Fruit fly (Drosophila melanogaster): ENCODE results near the gene CG7632.
A peak's percentile ranks its signal among the peaks of the same experiment; 100 is the strongest.

The CG7632 gene

dm6 chr3L:21317416-21318259, 13.1 kb downstream of the CG7632 start, which contains the start of gene Pc (continued):
- TF ChIP-seq CG17361 (GFP tag; IDR thresholded peaks at IDR 0.05) = peak; percentile 36; the same call in 1 of the 3 replicates
- TF ChIP-seq CG18599 (GFP tag; optimal IDR thresholded peaks at IDR 0.05) = no peak
- TF ChIP-seq Dip2 (GFP tag; IDR thresholded peaks at IDR 0.05) = no peak
- TF ChIP-seq D (optimal IDR thresholded peaks at IDR 0.05) = peak; percentile 43
- TF ChIP-seq D (GFP tag; optimal IDR thresholded peaks at IDR 0.05) = no peak
- TF ChIP-seq Trl (optimal IDR thresholded peaks at IDR 0.05) = no peak
- TF ChIP-seq Trl (GFP tag; optimal IDR thresholded peaks at IDR 0.05) = peak; percentile 13
- TF ChIP-seq zfh2 (GFP tag; optimal IDR thresholded peaks at IDR 0.05) = peak; percentile 0
- TF ChIP-seq sob (GFP tag; IDR thresholded peaks at IDR 0.05) = peak; percentile 48; the same call in 1 of the 2 replicates
- no peak for TF ChIP-seq Atf-2 (GFP tag; optimal IDR thresholded peaks at IDR 0.05)
- peak; percentile 46 for TF ChIP-seq CG9932 (GFP tag; IDR thresholded peaks at IDR 0.05)
- peak; percentile 83 for TF ChIP-seq inv (GFP tag; IDR thresholded peaks at IDR 0.05; ENCODE audit: partially characterized antibody)
- peak; percentile 56 for TF ChIP-seq CG11504 (tag; optimal IDR thresholded peaks at IDR 0.05)
- TF ChIP-seq CG3847 (GFP tag; IDR thresholded peaks at IDR 0.05) = peak; percentile 69
- peak; percentile 47 for TF ChIP-seq phol (tag; optimal IDR thresholded peaks at IDR 0.05)
- TF ChIP-seq emc (GFP tag; optimal IDR thresholded peaks at IDR 0.05) = no peak
- peak; percentile 22 for TF ChIP-seq B-H2 (GFP tag; optimal IDR thresholded peaks at IDR 0.05)
- TF ChIP-seq dpn (GFP tag; optimal IDR thresholded peaks at IDR 0.05) = peak; percentile 11 to 16
- peak; percentile 10 for TF ChIP-seq Xbp1 (GFP tag; optimal IDR thresholded peaks at IDR 0.05)
- peak; percentile 90 for TF ChIP-seq CG2116 (GFP tag; optimal IDR thresholded peaks at IDR 0.05)
- peak; percentile 18 for TF ChIP-seq CG8924 (tag; optimal IDR thresholded peaks at IDR 0.05)
- TF ChIP-seq CG33213 (GFP tag; optimal IDR thresholded peaks at IDR 0.05) = peak; percentile 78
- TF ChIP-seq CG15479 (GFP tag; optimal IDR thresholded peaks at IDR 0.05) = peak; percentile 24
- no peak for TF ChIP-seq HLH54F (GFP tag; optimal IDR thresholded peaks at IDR 0.05)
- TF ChIP-seq zen2 (GFP tag; IDR thresholded peaks at IDR 0.05; ENCODE audit: partially characterized antibody) = peak; percentile 56; the same call in 2 of the 3 replicates
- TF ChIP-seq jumu (GFP tag; optimal IDR thresholded peaks at IDR 0.05) = no peak
- no peak for TF ChIP-seq dmrt99B (tag; optimal IDR thresholded peaks at IDR 0.05)
- peak; percentile 83 for TF ChIP-seq HmgD (GFP tag; optimal IDR thresholded peaks at IDR 0.05)
- TF ChIP-seq CG10267 (tag; optimal IDR thresholded peaks at IDR 0.05) = peak; percentile 61
- no peak for TF ChIP-seq nerfin-1 (tag; optimal IDR thresholded peaks at IDR 0.05)
- peak; percentile 86 for TF ChIP-seq gfzf (GFP tag; optimal IDR thresholded peaks at IDR 0.05)
- no peak for TF ChIP-seq Antp (GFP tag; optimal IDR thresholded peaks at IDR 0.05)
- peak; percentile 79 for TF ChIP-seq CG34224 (GFP tag; IDR thresholded peaks at IDR 0.05; ENCODE audit: partially characterized antibody)
- TF ChIP-seq ci (GFP tag; IDR thresholded peaks at IDR 0.05) = peak; percentile 59; the same call in 2 of the 3 replicates
- peak; percentile 67 for TF ChIP-seq nmo (GFP tag; optimal IDR thresholded peaks at IDR 0.05)
- peak; percentile 67; the same call in 2 of the 3 replicates for TF ChIP-seq CG14860 (GFP tag; IDR thresholded peaks at IDR 0.05; ENCODE audit: partially characterized antibody)
- peak; percentile 39 for TF ChIP-seq pho (GFP tag; optimal IDR thresholded peaks at IDR 0.05)
- no peak for TF ChIP-seq lov (optimal IDR thresholded peaks at IDR 0.05)
- no peak for TF ChIP-seq lov (GFP tag; IDR thresholded peaks at IDR 0.05)
- TF ChIP-seq CG2889 (GFP tag; IDR thresholded peaks at IDR 0.05) = no peak
- TF ChIP-seq pita (GFP tag; optimal IDR thresholded peaks at IDR 0.05) = peak; percentile 87
- TF ChIP-seq gsb-n (tag; optimal IDR thresholded peaks at IDR 0.05) = peak; percentile 23
- TF ChIP-seq ssp (GFP tag; IDR thresholded peaks at IDR 0.05) = 0 out of 2 replicates have a peak, but pooled peaks have one; percentile 12
- TF ChIP-seq rib (GFP tag; IDR thresholded peaks at IDR 0.05) = 0 out of 2 replicates have a peak, but pooled peaks have one; percentile 37
- TF ChIP-seq CG1603 (tag; optimal IDR thresholded peaks at IDR 0.05) = peak; percentile 100
- peak; percentile 91 for TF ChIP-seq CG15514 (GFP tag; optimal IDR thresholded peaks at IDR 0.05)
- TF ChIP-seq CG13894 (tag; optimal IDR thresholded peaks at IDR 0.05) = peak; percentile 55
- peak; percentile 92 for TF ChIP-seq amos (GFP tag; IDR thresholded peaks at IDR 0.05; ENCODE audit: partially characterized antibody)
- no peak for TF ChIP-seq CG8765 (GFP tag; IDR thresholded peaks at IDR 0.05)
